Fruit fly (Drosophila melanogaster): ENCODE results near the gene CG12817.

CG12817 gene

dm6 chr3R:10268865-10269442 lies 44.4 kb upstream of the CG12817 start (continued):
- TF ChIP-seq CG32772 (GFP tag; IDR thresholded peaks at IDR 0.05), result peak; percentile 77
- peak; percentile 28 for TF ChIP-seq shn (GFP tag; optimal IDR thresholded peaks at IDR 0.05)
- TF ChIP-seq stc (GFP tag; IDR thresholded peaks at IDR 0.05), result peak; percentile 85
- peak; percentile 21 for TF ChIP-seq Meics (GFP tag; optimal IDR thresholded peaks at IDR 0.05)
- peak; percentile 62 for TF ChIP-seq ap (GFP tag; IDR thresholded peaks at IDR 0.05)
- peak; percentile 65; the same call in 2 of the 3 replicates for TF ChIP-seq Optix (GFP tag; IDR thresholded peaks at IDR 0.05)
- peak; percentile 28 for TF ChIP-seq CG12942 (GFP tag; optimal IDR thresholded peaks at IDR 0.05)
- no peak for TF ChIP-seq CG7928 (GFP tag; optimal IDR thresholded peaks at IDR 0.05)
- no peak for TF ChIP-seq lov (optimal IDR thresholded peaks at IDR 0.05)
- TF ChIP-seq lov (GFP tag; IDR thresholded peaks at IDR 0.05), result peak; percentile 61; the same call in 1 of the 3 replicates
- no peak for TF ChIP-seq MTF-1 (GFP tag; optimal IDR thresholded peaks at IDR 0.05; ENCODE audit: borderline replicate concordance)
- TF ChIP-seq CG9932 (GFP tag; IDR thresholded peaks at IDR 0.05), result peak; percentile 72
- TF ChIP-seq tin (GFP tag; optimal IDR thresholded peaks at IDR 0.05), result peak; percentile 64
- TF ChIP-seq tap (tag; optimal IDR thresholded peaks at IDR 0.05), result peak; percentile 70
- no peak for TF ChIP-seq nau (GFP tag; optimal IDR thresholded peaks at IDR 0.05)
- TF ChIP-seq Fer1 (GFP tag; optimal IDR thresholded peaks at IDR 0.05), result peak; percentile 28
- TF ChIP-seq CG8765 (GFP tag; IDR thresholded peaks at IDR 0.05), result no peak
- TF ChIP-seq odd (GFP tag; optimal IDR thresholded peaks at IDR 0.05), result no peak
- TF ChIP-seq CG17328 (GFP tag; IDR thresholded peaks at IDR 0.05), result peak; percentile 84
- TF ChIP-seq zen2 (GFP tag; IDR thresholded peaks at IDR 0.05; ENCODE audit: partially characterized antibody), result no peak
- peak; percentile 72 for TF ChIP-seq CG2712 (tag; optimal IDR thresholded peaks at IDR 0.05)
- peak; percentile 29; the same call in 1 of the 2 replicates for TF ChIP-seq toy (GFP tag; IDR thresholded peaks at IDR 0.05)
- no peak for TF ChIP-seq CG14710 (tag; optimal IDR thresholded peaks at IDR 0.05)
- TF ChIP-seq CG15479 (GFP tag; optimal IDR thresholded peaks at IDR 0.05), result no peak
- no peak for TF ChIP-seq fru (optimal IDR thresholded peaks at IDR 0.05)
- TF ChIP-seq z (GFP tag; IDR thresholded peaks at IDR 0.05), result no peak
- peak; percentile 47 for TF ChIP-seq Max (GFP tag; optimal IDR thresholded peaks at IDR 0.05)
- no peak for TF ChIP-seq Nf-YB (GFP tag; optimal IDR thresholded peaks at IDR 0.05)
- no peak for TF ChIP-seq CG4282 (GFP tag; optimal IDR thresholded peaks at IDR 0.05)
- TF ChIP-seq CG34224 (GFP tag; IDR thresholded peaks at IDR 0.05; ENCODE audit: partially characterized antibody), result no peak
- TF ChIP-seq CG6175 (GFP tag; IDR thresholded peaks at IDR 0.05), result peak; percentile 56; the same call in 2 of the 3 replicates
- peak; percentile 6 for TF ChIP-seq CG13624 (GFP tag; optimal IDR thresholded peaks at IDR 0.05)
- no peak for TF ChIP-seq h (optimal IDR thresholded peaks at IDR 0.05)
- peak; percentile 39 for TF ChIP-seq CG4854 (GFP tag; optimal IDR thresholded peaks at IDR 0.05)
- TF ChIP-seq schlank (tag; optimal IDR thresholded peaks at IDR 0.05), result peak; percentile 28
- TF ChIP-seq CG10274 (GFP tag; optimal IDR thresholded peaks at IDR 0.05), result peak; percentile 40
- TF ChIP-seq pb (GFP tag; optimal IDR thresholded peaks at IDR 0.05), result peak; percentile 43
- no peak for TF ChIP-seq yki (optimal IDR thresholded peaks at IDR 0.05)
- no peak for TF ChIP-seq knrl (GFP tag; IDR thresholded peaks at IDR 0.05; ENCODE audit: partially characterized antibody)
- 0 out of 2 replicates have a peak, but pooled peaks have one; percentile 25 for TF ChIP-seq gt (GFP tag; IDR thresholded peaks at IDR 0.05)
- TF ChIP-seq bab2 (GFP tag; optimal IDR thresholded peaks at IDR 0.05), result peak; percentile 73
- TF ChIP-seq CG14050 (GFP tag; IDR thresholded peaks at IDR 0.05), result peak; percentile 77
- TF ChIP-seq br (optimal IDR thresholded peaks at IDR 0.05), result no peak
- TF ChIP-seq sc (optimal IDR thresholded peaks at IDR 0.05), result no peak
- TF ChIP-seq sc (GFP tag; optimal IDR thresholded peaks at IDR 0.05), result no peak
- TF ChIP-seq pnt (GFP tag; optimal IDR thresholded peaks at IDR 0.05), result peak; percentile 45
- 0 out of 3 replicates have a peak, but pooled peaks have one; percentile 49 for TF ChIP-seq CG11695 (GFP tag; IDR thresholded peaks at IDR 0.05)
- TF ChIP-seq CG10959 (GFP tag; IDR thresholded peaks at IDR 0.05), result no peak
- no peak for TF ChIP-seq CG13287 (GFP tag; IDR thresholded peaks at IDR 0.05; ENCODE audit: partially characterized antibody)
- no peak for TF ChIP-seq CG4360 (GFP tag; IDR thresholded peaks at IDR 0.05)
- no peak for TF ChIP-seq Dref (GFP tag; IDR thresholded peaks at IDR 0.05)
- TF ChIP-seq her (GFP tag; optimal IDR thresholded peaks at IDR 0.05), result no peak
- no peak for TF ChIP-seq fd102C (GFP tag; optimal IDR thresholded peaks at IDR 0.05)
